Worm (Caenorhabditis elegans) whole organism, L1 larva: Measurements from ENCODE around the gene gcy-14.
"Not testable (repeated sequence)": the region's sequence is repeated elsewhere in the genome, so short reads cannot be mapped to it uniquely, and the experiment has no call there.

Source experiments
- jun-1 ChIP-seq: fragments of 150-350 bp; optimal IDR thresholded peaks from 2 replicates; lab custom pipeline; 2014; ENCODE audit warnings: missing biosample characterization, missing genetic modification reagents, missing genetic modification characterization
- nhr-237 ChIP-seq: fragments of 150-350 bp; optimal IDR thresholded peaks from 2 replicates; lab custom pipeline; 2014; ENCODE audit warnings: missing biosample characterization, missing genetic modification characterization
- zag-1 ChIP-seq: fragments of 150-350 bp; optimal IDR thresholded peaks from 2 replicates; lab custom pipeline; 2014; ENCODE audit warnings: missing biosample characterization, missing genetic modification characterization

DNA sequence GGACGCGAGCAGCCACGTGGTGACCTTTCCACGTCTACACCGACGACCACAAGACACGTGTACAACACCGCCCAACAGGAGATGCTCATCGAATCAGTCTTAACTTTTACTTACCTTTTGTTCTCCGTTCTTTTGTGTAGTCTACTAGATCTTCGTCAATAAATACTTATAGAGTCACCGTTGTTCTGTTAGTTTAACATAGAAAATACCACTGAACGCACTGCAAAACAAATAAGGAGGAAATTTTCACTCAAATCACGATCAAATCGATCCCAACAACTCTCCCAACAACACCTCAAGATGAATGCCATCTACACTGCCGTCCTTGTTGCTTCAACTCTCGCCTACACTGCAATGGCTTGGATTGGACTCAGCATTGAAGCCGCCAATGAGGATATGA lies 22.7 kb upstream of the gcy-14 start, which contains the start of gene nspa-2:
- not testable (repeated sequence) for TF ChIP-seq nhr-237 (tag; lab: Kevin White, UChicago); jun-1; zag-1 (tag; lab: Kevin White, UChicago)
